Worm (Caenorhabditis elegans) whole organism, L4/young adult: Measurements from ENCODE around the gene tpst-2.

Experiments
- W03F9.2 ChIP-seq: fragments of 150-350 bp; optimal IDR thresholded peaks from 2 replicates; lab custom pipeline; 2014; ENCODE audit warnings: missing biosample characterization, missing genetic modification characterization
- him-1 ChIP-seq: sonication (generic microtip); optimal IDR thresholded peaks from 2 replicates; lab custom pipeline; 2016; ENCODE audit warnings: missing genotype, missing genetic modification reagents, missing genetic modification characterization, missing compliant biosample characterization

DNA sequence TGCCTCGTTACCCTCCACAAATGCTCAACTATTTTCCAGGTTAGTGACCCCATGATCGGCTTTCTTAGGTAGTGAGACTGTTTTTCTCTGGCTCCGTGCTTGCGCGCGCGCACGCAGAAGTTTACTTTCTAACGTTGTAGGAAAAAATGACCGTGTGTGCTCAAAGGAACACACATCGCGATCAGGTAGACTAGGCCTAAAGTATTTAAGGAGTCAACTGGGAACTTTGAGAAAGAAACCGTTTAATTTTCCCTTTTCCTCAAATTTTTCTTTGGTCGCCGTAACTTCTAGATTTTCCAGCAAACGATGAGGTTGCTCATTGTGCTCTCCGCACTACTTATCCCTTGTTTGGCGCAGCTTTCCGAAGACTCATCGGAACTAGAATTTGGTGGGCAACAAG, 30.7 kb upstream of the tpst-2 start, which contains the start of gene idpp-1:
- no peak for TF ChIP-seq him-1
- no peak for TF ChIP-seq W03F9.2 (tag; lab: Kevin White, UChicago)
